Fruit fly (Drosophila melanogaster) whole organism, embryonic: Measurements from ENCODE around the gene CG31344.

Source experiments
- ATbp ChIP-seq: fragments of 200-800 bp; sonication (Bioruptor generic); optimal IDR thresholded peaks from 2 replicates; lab custom pipeline; 2017; ENCODE audit warnings: missing biosample characterization, mild to moderate bottlenecking, missing genetic modification characterization, missing genetic modification reagents
- Antp ChIP-seq: fragments of 200-800 bp; sonication (Bioruptor generic); optimal IDR thresholded peaks from 3 replicates; lab custom pipeline; 2016; ENCODE audit warnings: missing biosample characterization, missing genetic modification characterization
- Atf3 ChIP-seq: fragments of 200-800 bp; sonication (Bioruptor generic); optimal IDR thresholded peaks from 3 replicates; lab custom pipeline; 2016; ENCODE audit warnings: missing biosample characterization, missing genetic modification characterization
- CG10959 ChIP-seq: fragments of 200-800 bp; sonication (Bioruptor generic); IDR thresholded peaks from 2 replicates; pipeline ENCODE4 v1.3.6; 2022; ENCODE audit warnings: missing biosample characterization, missing genetic modification characterization
- CG11085 ChIP-seq: fragments of 200-800 bp; sonication (Bioruptor generic); IDR thresholded peaks from 2 replicates; pipeline ENCODE4 v1.3.6; 2022; ENCODE audit warnings: missing biosample characterization, missing genetic modification characterization
- CG11695 ChIP-seq: fragments of 200-800 bp; sonication (Bioruptor generic); IDR thresholded peaks from 3 replicates; pipeline ENCODE4 v1.3.6; 2022; ENCODE audit warnings: missing biosample characterization, missing genetic modification characterization
- CG1647 ChIP-seq: fragments of 200-800 bp; sonication (Bioruptor generic); optimal IDR thresholded peaks from 3 replicates; lab custom pipeline; 2016; ENCODE audit warnings: missing biosample characterization, missing genetic modification characterization
- CG17328 ChIP-seq: fragments of 200-800 bp; sonication (Bioruptor generic); IDR thresholded peaks from 2 replicates; pipeline ENCODE4 v1.3.6; 2022; ENCODE audit warnings: missing biosample characterization, missing genetic modification characterization
- CG2875 ChIP-seq: fragments of 200-800 bp; sonication (Bioruptor generic); optimal IDR thresholded peaks from 2 replicates; lab custom pipeline; 2017; ENCODE audit warnings: missing biosample characterization, mild to moderate bottlenecking, missing genetic modification characterization, missing genetic modification reagents
- CG3407 ChIP-seq: fragments of 200-800 bp; sonication (Bioruptor generic); optimal IDR thresholded peaks from 2 replicates; lab custom pipeline; 2018; ENCODE audit warnings: missing biosample characterization, mild to moderate bottlenecking, missing genetic modification characterization
- CG42726 ChIP-seq: fragments of 200-800 bp; sonication (Bioruptor generic); IDR thresholded peaks from 2 replicates; pipeline ENCODE4 v1.3.6; 2022; ENCODE audit warnings: missing biosample characterization, missing genetic modification characterization; ENCODE audit not compliant: partially characterized antibody
- CG4617 ChIP-seq: fragments of 200-800 bp; sonication (Bioruptor generic); optimal IDR thresholded peaks from 3 replicates; lab custom pipeline; 2016; ENCODE audit warnings: missing biosample characterization, missing genetic modification characterization, borderline replicate concordance
- Deaf1 ChIP-seq: fragments of 200-800 bp; optimal IDR thresholded peaks from 3 replicates; lab custom pipeline; 2019; ENCODE audit warnings: missing biosample characterization, mild to moderate bottlenecking, missing genetic modification characterization, moderate library complexity
- Doc3 ChIP-seq: fragments of 200-800 bp; sonication (Bioruptor generic); IDR thresholded peaks from 3 replicates; pipeline ENCODE4 v1.3.6; 2022; ENCODE audit warnings: missing biosample characterization, missing genetic modification characterization; ENCODE audit not compliant: partially characterized antibody
- E2f1 ChIP-seq: fragments of 200-800 bp; sonication (Bioruptor generic); IDR thresholded peaks from 2 replicates; pipeline ENCODE4 v1.3.6; 2022; ENCODE audit warnings: missing biosample characterization, missing genetic modification characterization
- ERR ChIP-seq: fragments of 200-800 bp; sonication (Bioruptor generic); optimal IDR thresholded peaks from 2 replicates; lab custom pipeline; 2016; ENCODE audit warnings: missing biosample characterization, missing genetic modification characterization
- Ets65A ChIP-seq: fragments of 200-800 bp; sonication (Bioruptor generic); peaks from one replicate; lab custom pipeline; 2016; ENCODE audit warnings: missing biosample characterization, missing genetic modification characterization
- HLH4C ChIP-seq: fragments of 200-800 bp; sonication (Bioruptor generic); IDR thresholded peaks from 3 replicates; pipeline ENCODE4 v1.3.6; 2022; ENCODE audit warnings: missing biosample characterization, missing genetic modification characterization; ENCODE audit not compliant: partially characterized antibody
- MTF-1 ChIP-seq: fragments of 200-800 bp; sonication (Bioruptor generic); optimal IDR thresholded peaks from 2 replicates; lab custom pipeline; 2018; ENCODE audit warnings: missing biosample characterization, mild to moderate bottlenecking, missing genetic modification characterization, borderline replicate concordance
- Myb ChIP-seq: fragments of 200-800 bp; sonication (Bioruptor generic); optimal IDR thresholded peaks from 2 replicates; lab custom pipeline; 2016; ENCODE audit warnings: missing biosample characterization, missing genetic modification characterization
- NK7.1 ChIP-seq: fragments of 200-800 bp; sonication (Bioruptor generic); optimal IDR thresholded peaks from 3 replicates; lab custom pipeline; 2016; ENCODE audit warnings: missing biosample characterization, missing genetic modification characterization
- PHDP ChIP-seq: fragments of 200-800 bp; sonication (Bioruptor generic); optimal IDR thresholded peaks from 3 replicates; lab custom pipeline; 2018; ENCODE audit warnings: missing biosample characterization, mild to moderate bottlenecking, missing genetic modification characterization, moderate library complexity
- Side ChIP-seq: fragments of 200-800 bp; sonication (Bioruptor generic); optimal IDR thresholded peaks from 2 replicates; lab custom pipeline; 2016; ENCODE audit warnings: missing biosample characterization, missing genetic modification characterization
- Sry-δ ChIP-seq: fragments of 200-800 bp; sonication (Bioruptor generic); optimal IDR thresholded peaks from 2 replicates; lab custom pipeline; 2016; ENCODE audit warnings: missing biosample characterization, missing genetic modification characterization
- abd-A ChIP-seq: fragments of 200-800 bp; sonication (Bioruptor generic); optimal IDR thresholded peaks from 3 replicates; lab custom pipeline; 2019; ENCODE audit warnings: missing biosample characterization, mild to moderate bottlenecking, missing genetic modification characterization, moderate library complexity
- ash1 ChIP-seq: fragments of 200-800 bp; sonication (Bioruptor generic); optimal IDR thresholded peaks from 2 replicates; lab custom pipeline; 2018; ENCODE audit warnings: missing biosample characterization, mild to moderate bottlenecking, missing genetic modification characterization
- bigmax ChIP-seq: fragments of 200-800 bp; sonication (Bioruptor generic); optimal IDR thresholded peaks from 2 replicates; lab custom pipeline; 2018; ENCODE audit warnings: missing biosample characterization, mild to moderate bottlenecking, missing genetic modification characterization
- cg ChIP-seq: fragments of 200-800 bp; sonication (Bioruptor generic); optimal IDR thresholded peaks from 3 replicates; lab custom pipeline; 2019; ENCODE audit warnings: missing biosample characterization, mild to moderate bottlenecking, missing genetic modification characterization, moderate library complexity
- chif ChIP-seq, 2 experiments: fragments of 200-800 bp; sonication (Bioruptor generic); optimal IDR thresholded peaks; 3 replicates each; lab custom pipeline; 2016; ENCODE audit warnings: missing biosample characterization in 2 of 2, missing genetic modification characterization in 2 of 2
- crp ChIP-seq, 2 experiments: fragments of 200-800 bp; sonication (Bioruptor generic); optimal IDR thresholded peaks; 2 replicates in 1 of 2; 3 replicates in 1 of 2; lab custom pipeline; 2017; ENCODE audit warnings: missing biosample characterization in 2 of 2, missing genetic modification characterization in 2 of 2, mild to moderate bottlenecking in 1 of 2, moderate library complexity in 1 of 2
- dimm ChIP-seq: fragments of 200-800 bp; sonication (Bioruptor generic); IDR thresholded peaks from 2 replicates; pipeline ENCODE4 v1.3.6; 2022; ENCODE audit warnings: missing biosample characterization, missing genetic modification characterization
- fd3F ChIP-seq: fragments of 200-800 bp; sonication (Bioruptor generic); optimal IDR thresholded peaks from 2 replicates; lab custom pipeline; 2018; ENCODE audit warnings: missing biosample characterization, mild to moderate bottlenecking, missing genetic modification characterization, moderate library complexity
- gcm2 ChIP-seq: fragments of 200-800 bp; sonication (Bioruptor generic); optimal IDR thresholded peaks from 2 replicates; lab custom pipeline; 2016; ENCODE audit warnings: missing biosample characterization, missing genetic modification characterization
- gem ChIP-seq: fragments of 200-800 bp; sonication (Bioruptor generic); optimal IDR thresholded peaks from 2 replicates; lab custom pipeline; 2019; ENCODE audit warnings: missing biosample characterization, mild to moderate bottlenecking, missing genetic modification characterization, moderate library complexity
- gro ChIP-seq: fragments of 200-800 bp; sonication (Bioruptor generic); optimal IDR thresholded peaks from 2 replicates; lab custom pipeline; 2016; ENCODE audit warnings: missing biosample characterization, missing genetic modification characterization
- gsb-n ChIP-seq: fragments of 200-800 bp; sonication (Bioruptor generic); optimal IDR thresholded peaks from 3 replicates; lab custom pipeline; 2018; ENCODE audit warnings: missing biosample characterization, mild to moderate bottlenecking, missing genetic modification characterization
- ham ChIP-seq: fragments of 200-800 bp; sonication (Bioruptor generic); IDR thresholded peaks from 2 replicates; pipeline ENCODE4 v1.3.6; 2022; ENCODE audit warnings: missing biosample characterization, missing genetic modification characterization
- hbn ChIP-seq: fragments of 200-800 bp; sonication (Bioruptor generic); IDR thresholded peaks from 2 replicates; pipeline ENCODE4 v1.3.6; 2022; ENCODE audit warnings: missing biosample characterization, missing genetic modification characterization; ENCODE audit not compliant: partially characterized antibody
- hkb ChIP-seq, 2 experiments: fragments of 200-800 bp in 1 of 2; fragments of >200 bp in 1 of 2; sonication (Bioruptor generic) in 1 of 2; IDR thresholded peaks in 1 of 2; optimal IDR thresholded peaks in 1 of 2; 2 replicates each; pipeline versions ENCODE4 v1.3.6 to Lab custom; 2017 to 2022; ENCODE audit warnings: missing biosample characterization in 1 of 2, missing genetic modification characterization in 1 of 2
- luna ChIP-seq: fragments of 200-800 bp; sonication (Bioruptor generic); optimal IDR thresholded peaks from 2 replicates; lab custom pipeline; 2016; ENCODE audit warnings: missing biosample characterization, missing genetic modification characterization
- otp ChIP-seq: fragments of 200-800 bp; sonication (Bioruptor generic); IDR thresholded peaks from 3 replicates; pipeline ENCODE4, ENCODE4 v1.3.6; 2022; ENCODE audit warnings: missing biosample characterization, missing genetic modification characterization
- scrt ChIP-seq: fragments of 200-800 bp; sonication (Bioruptor generic); optimal IDR thresholded peaks from 2 replicates; lab custom pipeline; 2018; ENCODE audit warnings: missing biosample characterization, mild to moderate bottlenecking, missing genetic modification characterization, moderate library complexity
- slbo ChIP-seq: fragments of 200-800 bp; sonication (Bioruptor generic); IDR thresholded peaks from 2 replicates; pipeline ENCODE4 v1.3.6; 2022; ENCODE audit warnings: missing biosample characterization, missing genetic modification characterization
- tll ChIP-seq, 2 experiments: fragments of 200-800 bp in 1 of 2; fragments of >200 bp in 1 of 2; sonication (Bioruptor generic) in 1 of 2; optimal IDR thresholded peaks; 2 replicates each; lab custom pipeline; 2017 to 2019; ENCODE audit warnings: missing biosample characterization in 2 of 2, missing genetic modification characterization in 2 of 2, mild to moderate bottlenecking in 1 of 2, moderate library complexity in 1 of 2
- tna ChIP-seq: fragments of 200-800 bp; sonication (Bioruptor generic); IDR thresholded peaks from 2 replicates; pipeline ENCODE4 v1.3.6; 2022; ENCODE audit warnings: missing biosample characterization, missing genetic modification characterization; ENCODE audit not compliant: partially characterized antibody
- unpg ChIP-seq: fragments of 200-800 bp; sonication (Bioruptor generic); optimal IDR thresholded peaks from 3 replicates; lab custom pipeline; 2018; ENCODE audit warnings: missing biosample characterization, mild to moderate bottlenecking, missing genetic modification characterization, moderate library complexity
- vvl ChIP-seq: fragments of 200-800 bp; sonication (Bioruptor generic); IDR thresholded peaks from 2 replicates; pipeline ENCODE4 v1.3.6; 2022; ENCODE audit warnings: missing biosample characterization, missing genetic modification characterization
- wdn ChIP-seq: fragments of 200-800 bp; sonication (Bioruptor generic); IDR thresholded peaks from 2 replicates; pipeline ENCODE4 v1.3.6; 2022; ENCODE audit warnings: missing biosample characterization, missing genetic modification characterization
- zen ChIP-seq: fragments of 200-800 bp; sonication (Bioruptor generic); optimal IDR thresholded peaks from 3 replicates; lab custom pipeline; 2018; ENCODE audit warnings: missing biosample characterization, mild to moderate bottlenecking, missing genetic modification characterization, moderate library complexity

The CG31344 gene

dm6 chr3R:15265406-15266040, 40.4 kb upstream of the CG31344 start, which contains the start of gene ATPsynO (continued):
- no peak for TF ChIP-seq hbn (GFP tag; lab: Robert Waterston, UW)
- TF ChIP-seq CG3407 = no peak
- no peak for TF ChIP-seq HLH4C (GFP tag; lab: Robert Waterston, UW)
- no peak for TF ChIP-seq gcm2 (GFP tag; lab: Kevin White, UChicago)
- TF ChIP-seq CG11695 (GFP tag; lab: Robert Waterston, UW) = no peak
- no peak for TF ChIP-seq luna (GFP tag; lab: Kevin White, UChicago)
- peak; percentile 41 for TF ChIP-seq zen (tag; lab: Kevin White, UChicago)
- TF ChIP-seq ERR (GFP tag; lab: Kevin White, UChicago) = no peak
- TF ChIP-seq scrt (GFP tag; lab: Kevin White, UChicago) = no peak
- TF ChIP-seq NK7.1 = no peak
- TF ChIP-seq bigmax (GFP tag; lab: Kevin White, UChicago) = peak; percentile 86
- no peak for TF ChIP-seq MTF-1
- TF ChIP-seq CG4617 = peak; percentile 69
- TF ChIP-seq CG11085 = no peak
- peak; percentile 60 for TF ChIP-seq Ets65A (GFP tag; lab: Kevin White, UChicago)
- TF ChIP-seq CG17328 (GFP tag; lab: Robert Waterston, UW) = no peak
- TF ChIP-seq Myb (GFP tag; lab: Kevin White, UChicago) = peak; percentile 51
- no peak for TF ChIP-seq Doc3 (GFP tag; lab: Robert Waterston, UW)
- no peak for TF ChIP-seq ATbp (GFP tag; lab: Kevin White, UChicago)
- TF ChIP-seq Atf3 (GFP tag; lab: Kevin White, UChicago) = no peak
- TF ChIP-seq slbo = no peak
- no peak for TF ChIP-seq Deaf1
- no peak for TF ChIP-seq gem
- no peak for TF ChIP-seq wdn
- TF ChIP-seq PHDP (tag; lab: Kevin White, UChicago) = peak; percentile 14
- no peak for TF ChIP-seq hkb (optimal IDR thresholded peaks at IDR 0.05; lab: Kevin White, UChicago)
- no peak for TF ChIP-seq hkb (GFP tag; IDR thresholded peaks at IDR 0.05; lab: Robert Waterston, UW)
- peak in 1 of 2 experiments; percentile 13 for TF ChIP-seq tll (GFP tag; optimal IDR thresholded peaks at IDR 0.05; lab: Kevin White, UChicago)
- TF ChIP-seq unpg (GFP tag; lab: Kevin White, UChicago) = no peak
- TF ChIP-seq otp = no peak
- no peak for TF ChIP-seq CG10959 (GFP tag; lab: Robert Waterston, UW)
- peak; percentile 18; the same call in 1 of the 2 replicates for TF ChIP-seq CG42726
- no peak for TF ChIP-seq chif (GFP tag; optimal IDR thresholded peaks at IDR 0.05; lab: Kevin White, UChicago)
- TF ChIP-seq tna = no peak
- no peak for TF ChIP-seq CG1647
- TF ChIP-seq Sry-δ (GFP tag; lab: Kevin White, UChicago) = peak; percentile 64
- peak; percentile 18; the same call in 1 of the 2 replicates for TF ChIP-seq vvl (GFP tag; lab: Robert Waterston, UW)
- TF ChIP-seq crp (GFP tag; optimal IDR thresholded peaks at IDR 0.05; lab: Kevin White, UChicago) = peak; percentile 8 to 86
- no peak for TF ChIP-seq E2f1 (GFP tag; lab: Robert Waterston, UW)
- no peak for TF ChIP-seq ash1
- no peak for TF ChIP-seq CG2875
- peak; percentile 51 for TF ChIP-seq gro
- no peak for TF ChIP-seq fd3F
- TF ChIP-seq cg (GFP tag; lab: Kevin White, UChicago) = no peak
- TF ChIP-seq Antp (GFP tag; lab: Kevin White, UChicago) = no peak
- no peak for TF ChIP-seq ham (GFP tag; lab: Robert Waterston, UW)
- TF ChIP-seq Side (GFP tag; lab: Kevin White, UChicago) = no peak
- TF ChIP-seq abd-A (tag; lab: Kevin White, UChicago) = no peak
- TF ChIP-seq gsb-n (tag; lab: Kevin White, UChicago) = no peak
- TF ChIP-seq dimm (GFP tag; lab: Robert Waterston, UW) = no peak
